Worm (Caenorhabditis elegans): ENCODE data around the gene R07C3.3.

ce11 chrII:937265-937664, 1.4 kb upstream of the R07C3.3 start:
- TF ChIP-seq C17E4.6 (GFP tag; IDR thresholded peaks at IDR 0.05) (no peak), nhr-90 (tag; optimal IDR thresholded peaks at IDR 0.05) (no peak), ets-4 (GFP tag; optimal IDR thresholded peaks at IDR 0.05) (no peak), snpc-1.3 (tag; optimal IDR thresholded peaks at IDR 0.05; ENCODE audit: insufficient read depth) (no peak), nhr-120 (GFP tag; IDR thresholded peaks at IDR 0.05) (no peak), tbx-9 (tag; optimal IDR thresholded peaks at IDR 0.05; ENCODE audit: borderline replicate concordance) (no peak), hlh-26 (GFP tag; conservative IDR thresholded peaks at IDR 0.05) (no peak), gei-17 (GFP tag; optimal IDR thresholded peaks at IDR 0.05) (no peak), T26A5.8 (tag; optimal IDR thresholded peaks at IDR 0.05) (no peak)

Measured in whole organism, young adult.